Worm (Caenorhabditis elegans) whole organism, L1 larva: ENCODE data around the gene dtmk-1.

ENCODE experiments used
- alr-1 ChIP-seq: fragments of 200-800 bp; sonication (Bioruptor generic); optimal IDR thresholded peaks from 2 replicates; lab custom pipeline; 2018; ENCODE audit warnings: borderline replicate concordance, mild to moderate bottlenecking, missing genetic modification characterization, missing compliant biosample characterization
- ama-1 ChIP-seq: fragments of 150-350 bp; optimal IDR thresholded peaks from 2 replicates; lab custom pipeline; 2014
- ceh-63 ChIP-seq: fragments of 200-800 bp; sonication (Bioruptor generic); optimal IDR thresholded peaks from 2 replicates; lab custom pipeline; 2018; ENCODE audit warnings: mild to moderate bottlenecking, missing genetic modification characterization, missing compliant biosample characterization
- ceh-8 ChIP-seq: fragments of 200-800 bp; sonication (Bioruptor generic); optimal IDR thresholded peaks from 2 replicates; lab custom pipeline; 2018; ENCODE audit warnings: mild to moderate bottlenecking, missing genetic modification characterization, moderate library complexity, missing compliant biosample characterization
- ceh-82 ChIP-seq, 3 experiments: fragments of 150-350 bp in 1 of 3; sonication (generic microtip) in 2 of 3; optimal IDR thresholded peaks; 2 replicates each; lab custom pipeline; 2014 to 2017; ENCODE audit warnings: missing biosample characterization in 3 of 3, missing genetic modification characterization in 3 of 3
- ceh-90 ChIP-seq: sonication (generic microtip); optimal IDR thresholded peaks from 2 replicates; lab custom pipeline; 2016; ENCODE audit warnings: missing genetic modification characterization, missing compliant biosample characterization
- dsc-1 ChIP-seq: sonication (generic microtip); optimal IDR thresholded peaks from 2 replicates; lab custom pipeline; 2016; ENCODE audit warnings: mild to moderate bottlenecking, missing genetic modification characterization, missing compliant biosample characterization
- efl-1 ChIP-seq, 4 experiments: fragments of 150-350 bp; optimal IDR thresholded peaks in 3 of 4; peaks in 1 of 4; 1 replicate in 1 of 4; 2 replicates in 3 of 4; lab custom pipeline; 2014; ENCODE audit warnings: missing biosample characterization in 2 of 4, missing genetic modification characterization in 2 of 4, missing genetic modification reagents in 2 of 4
- efl-3 ChIP-seq: fragments of 200-800 bp; sonication (Bioruptor generic); optimal IDR thresholded peaks from 2 replicates; lab custom pipeline; 2018; ENCODE audit warnings: mild to moderate bottlenecking, missing genetic modification characterization, missing compliant biosample characterization
- egl-27 ChIP-seq, 2 experiments: fragments of 150-350 bp in 1 of 2; sonication (generic microtip); optimal IDR thresholded peaks; 3 replicates each; lab custom pipeline; 2017 to 2018; ENCODE audit warnings: missing biosample characterization in 2 of 2, missing genetic modification characterization in 2 of 2, missing genetic modification reagents in 2 of 2
- elt-3 ChIP-seq, 6 experiments: fragments of 150-350 bp in 1 of 6; sonication (generic microtip); optimal IDR thresholded peaks; 2 replicates each; lab custom pipeline; 2017 to 2018; ENCODE audit warnings: missing biosample characterization in 6 of 6, missing genetic modification characterization in 6 of 6, inconsistent platforms in 1 of 6
- ets-5 ChIP-seq: fragments of 200-800 bp; sonication (Bioruptor generic); IDR thresholded peaks from 2 replicates; pipeline ENCODE4 v1.3.6; 2022; ENCODE audit warnings: missing genetic modification characterization, missing compliant biosample characterization
- fkh-10 ChIP-seq: sonication (generic microtip); optimal IDR thresholded peaks from 2 replicates; lab custom pipeline; 2017; ENCODE audit warnings: missing biosample characterization, missing genetic modification reagents, missing genetic modification characterization
- fos-1 ChIP-seq: fragments of 150-350 bp; optimal IDR thresholded peaks from 2 replicates; lab custom pipeline; 2014; ENCODE audit warnings: missing biosample characterization, missing genetic modification characterization
- grh-1 ChIP-seq: fragments of 200-800 bp; sonication (Bioruptor generic); IDR thresholded peaks from 2 replicates; pipeline ENCODE4 v1.3.6; 2022; ENCODE audit warnings: missing genetic modification reagents, missing genetic modification characterization, missing compliant biosample characterization
- hlh-17 ChIP-seq: fragments of 200-800 bp; sonication (Bioruptor generic); optimal IDR thresholded peaks from 2 replicates; lab custom pipeline; 2018; ENCODE audit warnings: missing genetic modification characterization, mild to moderate bottlenecking, missing compliant biosample characterization, moderate library complexity, borderline replicate concordance
- hlh-4 ChIP-seq: sonication (generic microtip); optimal IDR thresholded peaks from 2 replicates; lab custom pipeline; 2016; ENCODE audit warnings: mild to moderate bottlenecking, missing genetic modification characterization, missing compliant biosample characterization
- hpl-2 ChIP-seq: fragments of 150-350 bp; optimal IDR thresholded peaks from 2 replicates; lab custom pipeline; 2014; ENCODE audit warnings: missing biosample characterization, missing genetic modification reagents, missing genetic modification characterization
- jun-1 ChIP-seq: fragments of 150-350 bp; optimal IDR thresholded peaks from 2 replicates; lab custom pipeline; 2014; ENCODE audit warnings: missing biosample characterization, missing genetic modification reagents, missing genetic modification characterization
- lin-14 ChIP-seq: fragments of 200-800 bp; sonication (Bioruptor generic); optimal IDR thresholded peaks from 2 replicates; lab custom pipeline; 2018; ENCODE audit warnings: mild to moderate bottlenecking, missing genetic modification characterization, moderate library complexity, missing compliant biosample characterization
- lin-15B ChIP-seq: fragments of 150-350 bp; sonication (generic microtip); optimal IDR thresholded peaks from 3 replicates; lab custom pipeline; 2014; ENCODE audit warnings: missing biosample characterization, missing genetic modification characterization
- lin-35 ChIP-seq, 2 experiments: fragments of 150-350 bp; optimal IDR thresholded peaks; 2 replicates each; lab custom pipeline; 2014; ENCODE audit warnings: missing biosample characterization in 2 of 2, missing genetic modification characterization in 2 of 2, missing genetic modification reagents in 2 of 2
- lsy-2 ChIP-seq, 2 experiments: fragments of 150-350 bp; optimal IDR thresholded peaks; 2 replicates each; lab custom pipeline; 2014; ENCODE audit warnings: missing biosample characterization in 2 of 2, missing genetic modification characterization in 2 of 2
- mdl-1 ChIP-seq, 2 experiments: fragments of 150-350 bp; optimal IDR thresholded peaks; 2 replicates each; lab custom pipeline; 2014 to 2017; ENCODE audit warnings: missing biosample characterization in 2 of 2, missing genetic modification characterization in 2 of 2, inconsistent platforms in 1 of 2
- mef-2 ChIP-seq: fragments of 150-350 bp; optimal IDR thresholded peaks from 2 replicates; lab custom pipeline; 2014; ENCODE audit warnings: missing biosample characterization, missing genetic modification characterization
- nhr-11 ChIP-seq: fragments of 150-350 bp; optimal IDR thresholded peaks from 2 replicates; lab custom pipeline; 2014; ENCODE audit warnings: missing biosample characterization, missing genetic modification characterization
- nhr-12 ChIP-seq: sonication (generic microtip); optimal IDR thresholded peaks from 2 replicates; lab custom pipeline; 2017; ENCODE audit warnings: missing biosample characterization, missing genetic modification characterization
- nhr-19 ChIP-seq: fragments of 200-800 bp; sonication (Bioruptor generic); conservative IDR thresholded peaks from 2 replicates; pipeline ENCODE4 v1.3.6; 2022; ENCODE audit warnings: missing genetic modification characterization, missing compliant biosample characterization
- nhr-20 ChIP-seq: sonication (generic microtip); optimal IDR thresholded peaks from 2 replicates; lab custom pipeline; 2016; ENCODE audit warnings: mild to moderate bottlenecking, missing genetic modification characterization, missing compliant biosample characterization
- nhr-237 ChIP-seq: fragments of 150-350 bp; optimal IDR thresholded peaks from 2 replicates; lab custom pipeline; 2014; ENCODE audit warnings: missing biosample characterization, missing genetic modification characterization
- nhr-28 ChIP-seq: fragments of 150-350 bp; optimal IDR thresholded peaks from 2 replicates; lab custom pipeline; 2014; ENCODE audit warnings: missing biosample characterization, missing genetic modification characterization
- nhr-47 ChIP-seq: sonication (generic microtip); optimal IDR thresholded peaks from 2 replicates; lab custom pipeline; 2016; ENCODE audit warnings: mild to moderate bottlenecking, missing genetic modification characterization, moderate library complexity, missing compliant biosample characterization
- nhr-77 ChIP-seq: fragments of 150-350 bp; optimal IDR thresholded peaks from 2 replicates; lab custom pipeline; 2014; ENCODE audit warnings: missing biosample characterization, missing genetic modification characterization
- nhr-85 ChIP-seq: sonication (generic microtip); peaks from one replicate; lab custom pipeline; 2016; ENCODE audit warnings: missing genetic modification characterization, inconsistent platforms, missing compliant biosample characterization
- nhr-90 ChIP-seq: sonication (generic microtip); optimal IDR thresholded peaks from 2 replicates; lab custom pipeline; 2016; ENCODE audit warnings: mild to moderate bottlenecking, missing genetic modification characterization, missing compliant biosample characterization; ENCODE audit not compliant: poor library complexity
- pag-3 ChIP-seq: sonication (generic microtip); optimal IDR thresholded peaks from 2 replicates; lab custom pipeline; 2017; ENCODE audit warnings: missing genetic modification characterization, mild to moderate bottlenecking, missing compliant biosample characterization, antibody characterized with exemption, borderline replicate concordance; ENCODE audit not compliant: insufficient read depth
- pax-3 ChIP-seq: fragments of 200-800 bp; sonication (Bioruptor generic); optimal IDR thresholded peaks from 2 replicates; lab custom pipeline; 2018; ENCODE audit warnings: mild to moderate bottlenecking, missing genetic modification characterization, moderate library complexity, missing compliant biosample characterization
- pqm-1 ChIP-seq: sonication (generic microtip); optimal IDR thresholded peaks from 3 replicates; lab custom pipeline; 2017; ENCODE audit warnings: missing biosample characterization, missing genetic modification characterization
- skn-1 ChIP-seq: fragments of 150-350 bp; optimal IDR thresholded peaks from 2 replicates; lab custom pipeline; 2014; ENCODE audit warnings: missing biosample characterization, missing genetic modification characterization
- snpc-4 ChIP-seq: fragments of 150-350 bp; optimal IDR thresholded peaks from 2 replicates; lab custom pipeline; 2014; ENCODE audit warnings: missing biosample characterization, missing genetic modification characterization
- sox-4 ChIP-seq: sonication (generic microtip); optimal IDR thresholded peaks from 2 replicates; lab custom pipeline; 2016; ENCODE audit warnings: missing genetic modification characterization, missing compliant biosample characterization
- tlp-1 ChIP-seq: fragments of 150-350 bp; optimal IDR thresholded peaks from 2 replicates; lab custom pipeline; 2014; ENCODE audit warnings: missing biosample characterization, missing genetic modification characterization
- unc-130 ChIP-seq: fragments of 150-350 bp; optimal IDR thresholded peaks from 2 replicates; lab custom pipeline; 2017; ENCODE audit warnings: missing biosample characterization, missing genetic modification characterization, inconsistent platforms
- unc-98 ChIP-seq: fragments of 200-800 bp; sonication (Bioruptor generic); IDR thresholded peaks from 2 replicates; pipeline ENCODE4 v1.3.6; 2022; ENCODE audit warnings: missing genetic modification characterization, missing compliant biosample characterization

dtmk-1 gene

DNA sequence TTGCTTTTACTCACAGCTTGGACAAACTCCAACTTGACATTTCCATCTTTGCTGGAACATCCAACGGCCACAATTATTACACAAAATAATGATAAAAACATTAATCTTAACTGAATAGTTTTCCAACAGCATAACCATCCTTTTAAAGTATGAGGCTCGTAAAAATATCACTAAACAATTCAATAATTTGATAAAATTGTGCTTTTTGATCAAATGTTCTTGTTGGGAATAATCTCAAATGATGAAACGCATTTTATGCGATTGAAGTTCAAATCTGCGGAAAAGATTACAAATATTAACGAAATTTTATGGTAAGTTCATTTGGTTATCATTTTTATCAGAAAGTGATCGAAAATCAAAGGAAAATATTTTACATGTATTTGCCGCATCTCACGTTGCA lies 46.4 kb downstream of the dtmk-1 start, which contains the start of gene pho-10:
Gene pho-10 (minus strand): TSS at position 101 of the 400 bp plus-strand sequence.
- TF ChIP-seq nhr-90 (tag; lab: Kevin White, UChicago) (no peak), alr-1 (tag; lab: Kevin White, UChicago) (no peak), elt-3 (tag; optimal IDR thresholded peaks at IDR 0.05; lab: Kevin White, UChicago) (no peak), unc-98 (no peak), pax-3 (tag; lab: Kevin White, UChicago) (no peak), nhr-11 (tag; lab: Kevin White, UChicago) (no peak), lin-14 (GFP tag; lab: Kevin White, UChicago) (no peak), egl-27 (tag; optimal IDR thresholded peaks at IDR 0.05; lab: Kevin White, UChicago) (no peak), nhr-237 (tag; lab: Kevin White, UChicago) (no peak), nhr-47 (tag; lab: Kevin White, UChicago) (no peak), nhr-20 (tag; lab: Kevin White, UChicago) (no peak), fos-1 (tag; lab: Kevin White, UChicago) (no peak), jun-1 (tag; lab: Kevin White, UChicago) (no peak), nhr-85 (tag; lab: Kevin White, UChicago) (no peak), ama-1 (no peak), hlh-4 (tag; lab: Kevin White, UChicago) (no peak), ceh-8 (no peak), sox-4 (tag; lab: Kevin White, UChicago) (no peak), grh-1 (GFP tag; lab: Robert Waterston, UW) (no peak)

DNA sequence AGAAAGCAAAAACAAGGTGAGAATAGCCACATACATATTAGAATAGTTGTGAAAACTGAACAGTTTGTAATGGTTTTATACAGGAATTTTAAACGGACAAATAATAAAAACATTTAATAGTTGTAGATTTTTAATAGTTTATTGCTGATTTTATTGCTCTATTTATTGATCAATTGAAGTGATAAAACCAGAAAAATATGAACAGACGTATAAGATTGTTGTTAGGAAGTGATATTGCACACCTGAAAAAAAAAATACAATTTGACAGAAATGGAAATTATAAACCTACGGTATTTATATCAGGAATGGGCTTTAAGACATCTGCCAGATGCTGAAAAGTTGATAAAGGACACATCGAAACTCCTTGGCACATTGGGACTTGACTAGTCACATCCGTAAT lies 49.0 kb downstream of the dtmk-1 start, which contains the start of gene C05C10.8:
Gene C05C10.8 (minus strand): TSS at position 101 of the 400 bp plus-strand sequence.
- TF ChIP-seq ceh-82 (tag; optimal IDR thresholded peaks at IDR 0.05; lab: Kevin White, UChicago) (no peak), efl-1 (optimal IDR thresholded peaks at IDR 0.05; lab: Kevin White, UChicago) (no peak), efl-1 (GFP tag; optimal IDR thresholded peaks at IDR 0.05 in 1 of 2; lab: Kevin White, UChicago) (peak in 1 of 2 experiments; percentile 32), nhr-90 (tag; lab: Kevin White, UChicago) (no peak), jun-1 (tag; lab: Kevin White, UChicago) (no peak), snpc-4 (tag; lab: Kevin White, UChicago) (no peak)
- TF ChIP-seq, all 84 proteins: peak for 1

DNA sequence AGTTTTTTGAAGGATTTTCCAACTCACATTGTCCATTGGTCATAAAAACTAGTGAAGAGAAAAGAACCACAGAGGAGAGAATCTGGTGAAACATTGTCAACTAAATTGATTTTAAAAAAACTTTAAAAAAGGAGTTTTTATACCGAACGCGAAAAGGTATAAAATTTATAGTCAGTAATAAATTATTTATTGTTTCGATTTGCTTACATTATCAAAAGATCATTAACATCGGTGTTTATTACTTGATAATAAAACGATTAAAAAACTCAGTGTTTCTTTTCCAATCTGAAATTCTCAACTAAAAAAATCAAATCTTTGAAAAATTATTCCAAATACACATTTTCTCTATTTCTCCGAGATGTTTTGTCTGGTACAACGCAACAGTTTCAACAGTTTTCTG lies 50.7 kb downstream of the dtmk-1 start, which contains the start of gene F26C11.4:
Gene F26C11.4 (minus strand): TSS at position 101 of the 400 bp plus-strand sequence.
- TF ChIP-seq lin-35 (GFP tag; optimal IDR thresholded peaks at IDR 0.05; lab: Kevin White, UChicago) (no peak), pqm-1 (tag; lab: Kevin White, UChicago) (no peak), fkh-10 (no peak), tlp-1 (no peak), skn-1 (tag; lab: Kevin White, UChicago) (no peak), ceh-90 (no peak), hpl-2 (GFP tag; lab: Kevin White, UChicago) (no peak), ets-5 (GFP tag; lab: Robert Waterston, UW) (no peak), nhr-77 (tag; lab: Kevin White, UChicago) (no peak), efl-3 (no peak), nhr-28 (tag; lab: Kevin White, UChicago) (no peak), nhr-19 (GFP tag; lab: Robert Waterston, UW) (no peak), pag-3 (tag; lab: Kevin White, UChicago) (no peak), nhr-47 (tag; lab: Kevin White, UChicago) (no peak)

DNA sequence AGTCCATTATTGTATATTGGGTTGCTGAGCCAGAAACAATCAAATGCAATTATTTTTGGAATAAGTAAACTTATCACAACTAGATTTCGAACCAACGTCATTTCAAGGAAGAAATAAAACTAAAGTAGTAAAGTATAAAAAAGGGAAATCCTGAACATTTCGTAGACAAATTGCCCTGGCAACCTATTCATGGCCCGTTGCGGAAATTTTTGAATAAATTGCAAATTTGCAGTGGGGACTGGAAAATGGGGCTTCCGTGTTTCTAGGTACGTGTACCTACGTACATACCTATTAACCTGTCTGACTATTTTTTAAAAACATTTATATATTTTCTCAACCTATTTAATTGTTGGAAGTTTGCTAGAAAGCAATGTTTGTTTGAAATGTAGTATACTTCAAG lies 51.9 kb downstream of the dtmk-1 start, which contains the start of gene F26C11.3:
Gene F26C11.3 (minus strand): TSS at position 101 of the 400 bp plus-strand sequence.
- TF ChIP-seq dsc-1 (tag; lab: Kevin White, UChicago) (no peak), lsy-2 (tag; optimal IDR thresholded peaks at IDR 0.05; lab: Kevin White, UChicago) (no peak), hlh-17 (GFP tag; lab: Kevin White, UChicago) (no peak), ceh-63 (GFP tag; lab: Kevin White, UChicago) (no peak), ceh-8 (no peak), snpc-4 (tag; lab: Kevin White, UChicago) (no peak), nhr-85 (tag; lab: Kevin White, UChicago) (no peak), mdl-1 (tag; optimal IDR thresholded peaks at IDR 0.05; lab: Kevin White, UChicago) (no peak), ama-1 (no peak), pqm-1 (tag; lab: Kevin White, UChicago) (no peak), lin-14 (GFP tag; lab: Kevin White, UChicago) (no peak), mef-2 (no peak), nhr-12 (tag; lab: Kevin White, UChicago) (no peak), unc-98 (no peak), nhr-47 (tag; lab: Kevin White, UChicago) (no peak), nhr-19 (GFP tag; lab: Robert Waterston, UW) (no peak), lin-15B (tag; lab: Kevin White, UChicago) (no peak), nhr-20 (tag; lab: Kevin White, UChicago) (no peak), unc-130 (no peak)
